Worm (Caenorhabditis elegans) whole organism, L3 larva: Measurements from ENCODE around the gene C17B7.12.

Source experiments
- ceh-82 ChIP-seq: fragments of 150-350 bp; optimal IDR thresholded peaks from 2 replicates; lab custom pipeline; 2014; ENCODE audit warnings: missing biosample characterization, missing genetic modification characterization
- ceh-9 ChIP-seq: sonication (generic microtip); optimal IDR thresholded peaks from 2 replicates; lab custom pipeline; 2018; ENCODE audit warnings: missing biosample characterization, missing genetic modification characterization
- elt-1 ChIP-seq: fragments of 150-350 bp; optimal IDR thresholded peaks from 2 replicates; lab custom pipeline; 2014; ENCODE audit warnings: missing biosample characterization, missing genetic modification characterization
- mdl-1 ChIP-seq: fragments of 150-350 bp; optimal IDR thresholded peaks from 2 replicates; lab custom pipeline; 2014; ENCODE audit warnings: missing biosample characterization, missing genetic modification characterization
- nfya-1 ChIP-seq: sonication (generic microtip); optimal IDR thresholded peaks from 2 replicates; lab custom pipeline; 2017; ENCODE audit warnings: missing genetic modification characterization, mild to moderate bottlenecking, missing compliant biosample characterization, antibody characterized with exemption, moderate library complexity; ENCODE audit not compliant: insufficient read depth
- nhr-237 ChIP-seq: fragments of 150-350 bp; optimal IDR thresholded peaks from 2 replicates; lab custom pipeline; 2014; ENCODE audit warnings: missing biosample characterization, missing genetic modification characterization
- nhr-76 ChIP-seq: fragments of 150-350 bp; sonication (generic microtip); optimal IDR thresholded peaks from 5 replicates; lab custom pipeline; 2014; ENCODE audit warnings: missing biosample characterization, missing genetic modification characterization
- pha-4 ChIP-seq: fragments of 150-350 bp; optimal IDR thresholded peaks from 2 replicates; lab custom pipeline; 2014; ENCODE audit warnings: missing biosample characterization, missing genetic modification reagents, missing genetic modification characterization
- ztf-11 ChIP-seq: fragments of 150-350 bp; optimal IDR thresholded peaks from 2 replicates; lab custom pipeline; 2014; ENCODE audit warnings: missing biosample characterization, missing genetic modification characterization

ce11 chrV:3324178-3324577 is 28.8 kb upstream of the C17B7.12 start, which contains the start of gene C17B7.8:
- TF ChIP-seq elt-1 (tag; lab: Kevin White, UChicago) (no peak), nhr-237 (tag; lab: Kevin White, UChicago) (no peak), ceh-9 (tag; lab: Kevin White, UChicago) (no peak), nfya-1 (tag; lab: Kevin White, UChicago) (no peak), ztf-11 (no peak), nhr-76 (no peak), pha-4 (tag; lab: Kevin White, UChicago) (no peak), mdl-1 (tag; lab: Kevin White, UChicago) (no peak), ceh-82 (no peak)
